Fruit fly (Drosophila melanogaster) whole organism, prepupa: ENCODE measurements around the gene CG3349.

Experiments used
- CG11902 ChIP-seq: fragments of 200-800 bp; sonication (Bioruptor generic); optimal IDR thresholded peaks from 3 replicates; lab custom pipeline; 2016; ENCODE audit warnings: missing biosample characterization, missing genetic modification characterization
- CG31627 ChIP-seq: fragments of 200-800 bp; sonication (Bioruptor generic); optimal IDR thresholded peaks from 3 replicates; lab custom pipeline; 2016; ENCODE audit warnings: missing biosample characterization, missing genetic modification characterization
- CG6854 ChIP-seq: fragments of 200-800 bp; sonication (Bioruptor generic); optimal IDR thresholded peaks from 2 replicates; lab custom pipeline; 2017; ENCODE audit warnings: missing biosample characterization, mild to moderate bottlenecking, missing genetic modification characterization
- Ets21C ChIP-seq: fragments of 200-800 bp; sonication (Bioruptor generic); optimal IDR thresholded peaks from 3 replicates; lab custom pipeline; 2016; ENCODE audit warnings: missing biosample characterization, missing genetic modification characterization
- Gug ChIP-seq: fragments of 200-800 bp; sonication (Bioruptor generic); IDR thresholded peaks from 2 replicates; pipeline ENCODE4 v1.3.6; 2022; ENCODE audit warnings: missing biosample characterization, missing genetic modification characterization
- salr ChIP-seq, 2 experiments: fragments of 200-800 bp; sonication (Bioruptor generic); optimal IDR thresholded peaks; 3 replicates each; lab custom pipeline; 2016 to 2018; ENCODE audit warnings: missing biosample characterization in 2 of 2, missing genetic modification characterization in 2 of 2, mild to moderate bottlenecking in 1 of 2
- spab ChIP-seq: fragments of 200-800 bp; sonication (Bioruptor generic); optimal IDR thresholded peaks from 2 replicates; lab custom pipeline; 2017; ENCODE audit warnings: missing biosample characterization, mild to moderate bottlenecking, missing genetic modification characterization, missing genetic modification reagents
- svp ChIP-seq: fragments of 200-800 bp; sonication (Bioruptor generic); peaks from one replicate; lab custom pipeline; 2016; ENCODE audit warnings: missing biosample characterization, missing genetic modification characterization

DNA sequence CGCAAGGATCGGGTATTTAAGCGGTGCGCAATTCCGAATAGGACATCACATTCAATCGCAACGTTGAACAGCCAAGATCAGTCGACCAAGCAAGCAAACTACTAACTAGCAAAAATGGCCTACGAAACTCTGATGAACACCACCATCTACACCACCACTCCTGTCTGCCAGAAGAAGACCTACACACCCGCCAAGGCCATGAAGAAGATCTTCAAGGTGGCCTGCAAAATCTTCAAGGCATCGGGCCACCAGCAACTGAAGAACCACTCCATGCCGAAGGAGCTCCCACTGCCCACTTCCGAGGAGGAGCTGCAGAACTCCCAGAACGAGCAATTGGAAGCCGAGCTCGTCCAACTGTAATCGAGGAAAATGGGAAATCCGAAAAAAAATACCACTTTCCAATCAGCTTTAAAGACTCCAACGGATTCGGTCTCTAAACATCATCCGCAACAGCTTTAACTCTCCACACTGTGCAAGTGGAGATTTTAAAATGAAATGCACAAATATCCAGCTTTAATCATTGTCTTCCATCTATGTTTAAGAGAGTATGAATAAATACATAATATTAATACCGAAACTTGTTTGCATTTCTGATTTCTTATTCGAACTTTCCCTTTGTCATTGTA is 6.7 kb upstream of the CG3349 start, which contains the start of gene Brd:
- TF ChIP-seq CG11902 (GFP tag; lab: Kevin White, UChicago) (no peak), Gug (GFP tag; lab: Robert Waterston, UW) (no peak), salr (GFP tag; optimal IDR thresholded peaks at IDR 0.05; lab: Kevin White, UChicago) (no peak), Ets21C (no peak), svp (GFP tag; lab: Kevin White, UChicago) (peak; percentile 42), CG31627 (GFP tag; lab: Kevin White, UChicago) (no peak), spab (no peak), CG6854 (GFP tag; lab: Kevin White, UChicago) (no peak)
